Worm (Caenorhabditis elegans) whole organism, L1 larva: ENCODE measurements around the gene Y54E2A.9.
"Not testable (repeated sequence)": the region's sequence is repeated elsewhere in the genome, so short reads cannot be mapped to it uniquely, and the experiment has no call there.

Experiments
- C34B4.2 ChIP-seq: sonication (generic microtip); optimal IDR thresholded peaks from 2 replicates; lab custom pipeline; 2017; ENCODE audit warnings: mild to moderate bottlenecking, missing genetic modification characterization, missing compliant biosample characterization
- F16B12.6 ChIP-seq: fragments of 150-350 bp; optimal IDR thresholded peaks from 2 replicates; lab custom pipeline; 2014; ENCODE audit warnings: missing biosample characterization, missing genetic modification characterization
- ama-1 ChIP-seq: fragments of 150-350 bp; optimal IDR thresholded peaks from 2 replicates; lab custom pipeline; 2014
- blmp-1 ChIP-seq: fragments of 150-350 bp; optimal IDR thresholded peaks from 2 replicates; lab custom pipeline; 2014; ENCODE audit warnings: missing biosample characterization, missing genetic modification characterization
- ceh-63 ChIP-seq: fragments of 200-800 bp; sonication (Bioruptor generic); optimal IDR thresholded peaks from 2 replicates; lab custom pipeline; 2018; ENCODE audit warnings: mild to moderate bottlenecking, missing genetic modification characterization, missing compliant biosample characterization
- ceh-8 ChIP-seq: fragments of 200-800 bp; sonication (Bioruptor generic); optimal IDR thresholded peaks from 2 replicates; lab custom pipeline; 2018; ENCODE audit warnings: mild to moderate bottlenecking, missing genetic modification characterization, moderate library complexity, missing compliant biosample characterization
- ceh-90 ChIP-seq: sonication (generic microtip); optimal IDR thresholded peaks from 2 replicates; lab custom pipeline; 2016; ENCODE audit warnings: missing genetic modification characterization, missing compliant biosample characterization
- dpl-1 ChIP-seq, 3 experiments: fragments of 150-350 bp in 2 of 3; sonication (generic microtip) in 1 of 3; optimal IDR thresholded peaks; 2 replicates each; lab custom pipeline; 2014 to 2017; ENCODE audit warnings: missing biosample characterization in 3 of 3, missing genetic modification characterization in 3 of 3, missing genetic modification reagents in 3 of 3
- efl-1 ChIP-seq, 4 experiments: fragments of 150-350 bp; optimal IDR thresholded peaks in 3 of 4; peaks in 1 of 4; 1 replicate in 1 of 4; 2 replicates in 3 of 4; lab custom pipeline; 2014; ENCODE audit warnings: missing biosample characterization in 2 of 4, missing genetic modification characterization in 2 of 4, missing genetic modification reagents in 2 of 4
- elt-3 ChIP-seq, 6 experiments: fragments of 150-350 bp in 1 of 6; sonication (generic microtip); optimal IDR thresholded peaks; 2 replicates each; lab custom pipeline; 2017 to 2018; ENCODE audit warnings: missing biosample characterization in 6 of 6, missing genetic modification characterization in 6 of 6, inconsistent platforms in 1 of 6
- fkh-10 ChIP-seq: sonication (generic microtip); optimal IDR thresholded peaks from 2 replicates; lab custom pipeline; 2017; ENCODE audit warnings: missing biosample characterization, missing genetic modification reagents, missing genetic modification characterization
- fkh-4 ChIP-seq: sonication (generic microtip); optimal IDR thresholded peaks from 2 replicates; lab custom pipeline; 2016; ENCODE audit warnings: missing compliant biosample characterization, missing genetic modification characterization, borderline replicate concordance
- fkh-8 ChIP-seq: sonication (generic microtip); optimal IDR thresholded peaks from 2 replicates; lab custom pipeline; 2016; ENCODE audit warnings: mild to moderate bottlenecking, missing genetic modification characterization, missing compliant biosample characterization
- fos-1 ChIP-seq: fragments of 150-350 bp; optimal IDR thresholded peaks from 2 replicates; lab custom pipeline; 2014; ENCODE audit warnings: missing biosample characterization, missing genetic modification characterization
- hlh-4 ChIP-seq: sonication (generic microtip); optimal IDR thresholded peaks from 2 replicates; lab custom pipeline; 2016; ENCODE audit warnings: mild to moderate bottlenecking, missing genetic modification characterization, missing compliant biosample characterization
- hpl-2 ChIP-seq: fragments of 150-350 bp; optimal IDR thresholded peaks from 2 replicates; lab custom pipeline; 2014; ENCODE audit warnings: missing biosample characterization, missing genetic modification reagents, missing genetic modification characterization
- irx-1 ChIP-seq: sonication (generic microtip); optimal IDR thresholded peaks from 2 replicates; lab custom pipeline; 2016; ENCODE audit warnings: missing genetic modification characterization, missing compliant biosample characterization
- isw-1 ChIP-seq: fragments of 200-800 bp; sonication (Bioruptor generic); IDR thresholded peaks from 2 replicates; pipeline ENCODE4 v1.3.6; 2022; ENCODE audit warnings: missing genetic modification characterization, missing compliant biosample characterization
- lin-13 ChIP-seq: fragments of 150-350 bp; optimal IDR thresholded peaks from 2 replicates; lab custom pipeline; 2014; ENCODE audit warnings: missing biosample characterization, missing genetic modification reagents, missing genetic modification characterization
- lin-14 ChIP-seq: fragments of 200-800 bp; sonication (Bioruptor generic); optimal IDR thresholded peaks from 2 replicates; lab custom pipeline; 2018; ENCODE audit warnings: mild to moderate bottlenecking, missing genetic modification characterization, moderate library complexity, missing compliant biosample characterization
- lin-15B ChIP-seq: fragments of 150-350 bp; sonication (generic microtip); optimal IDR thresholded peaks from 3 replicates; lab custom pipeline; 2014; ENCODE audit warnings: missing biosample characterization, missing genetic modification characterization
- lin-35 ChIP-seq, 2 experiments: fragments of 150-350 bp; optimal IDR thresholded peaks; 2 replicates each; lab custom pipeline; 2014; ENCODE audit warnings: missing biosample characterization in 2 of 2, missing genetic modification characterization in 2 of 2, missing genetic modification reagents in 2 of 2
- lsy-2 ChIP-seq, 2 experiments: fragments of 150-350 bp; optimal IDR thresholded peaks; 2 replicates each; lab custom pipeline; 2014; ENCODE audit warnings: missing biosample characterization in 2 of 2, missing genetic modification characterization in 2 of 2
- mdl-1 ChIP-seq, 2 experiments: fragments of 150-350 bp; optimal IDR thresholded peaks; 2 replicates each; lab custom pipeline; 2014 to 2017; ENCODE audit warnings: missing biosample characterization in 2 of 2, missing genetic modification characterization in 2 of 2, inconsistent platforms in 1 of 2
- mef-2 ChIP-seq: fragments of 150-350 bp; optimal IDR thresholded peaks from 2 replicates; lab custom pipeline; 2014; ENCODE audit warnings: missing biosample characterization, missing genetic modification characterization
- nhr-11 ChIP-seq: fragments of 150-350 bp; optimal IDR thresholded peaks from 2 replicates; lab custom pipeline; 2014; ENCODE audit warnings: missing biosample characterization, missing genetic modification characterization
- nhr-19 ChIP-seq: fragments of 200-800 bp; sonication (Bioruptor generic); conservative IDR thresholded peaks from 2 replicates; pipeline ENCODE4 v1.3.6; 2022; ENCODE audit warnings: missing genetic modification characterization, missing compliant biosample characterization
- nhr-71 ChIP-seq: sonication (generic microtip); optimal IDR thresholded peaks from 2 replicates; lab custom pipeline; 2016; ENCODE audit warnings: mild to moderate bottlenecking, missing genetic modification characterization, moderate library complexity, missing compliant biosample characterization
- nhr-76 ChIP-seq: sonication (generic microtip); optimal IDR thresholded peaks from 2 replicates; lab custom pipeline; 2017; ENCODE audit warnings: missing biosample characterization, missing genetic modification characterization
- nhr-77 ChIP-seq: fragments of 150-350 bp; optimal IDR thresholded peaks from 2 replicates; lab custom pipeline; 2014; ENCODE audit warnings: missing biosample characterization, missing genetic modification characterization
- nhr-85 ChIP-seq: sonication (generic microtip); peaks from one replicate; lab custom pipeline; 2016; ENCODE audit warnings: missing genetic modification characterization, inconsistent platforms, missing compliant biosample characterization
- nhr-90 ChIP-seq: sonication (generic microtip); optimal IDR thresholded peaks from 2 replicates; lab custom pipeline; 2016; ENCODE audit warnings: mild to moderate bottlenecking, missing genetic modification characterization, missing compliant biosample characterization; ENCODE audit not compliant: poor library complexity
- pag-3 ChIP-seq: sonication (generic microtip); optimal IDR thresholded peaks from 2 replicates; lab custom pipeline; 2017; ENCODE audit warnings: missing genetic modification characterization, mild to moderate bottlenecking, missing compliant biosample characterization, antibody characterized with exemption, borderline replicate concordance; ENCODE audit not compliant: insufficient read depth
- pax-3 ChIP-seq: fragments of 200-800 bp; sonication (Bioruptor generic); optimal IDR thresholded peaks from 2 replicates; lab custom pipeline; 2018; ENCODE audit warnings: mild to moderate bottlenecking, missing genetic modification characterization, moderate library complexity, missing compliant biosample characterization
- snpc-4 ChIP-seq: fragments of 150-350 bp; optimal IDR thresholded peaks from 2 replicates; lab custom pipeline; 2014; ENCODE audit warnings: missing biosample characterization, missing genetic modification characterization
- snu-23 ChIP-seq: sonication (generic microtip); optimal IDR thresholded peaks from 2 replicates; lab custom pipeline; 2016; ENCODE audit warnings: missing genetic modification characterization, missing compliant biosample characterization
- sox-4 ChIP-seq: sonication (generic microtip); optimal IDR thresholded peaks from 2 replicates; lab custom pipeline; 2016; ENCODE audit warnings: missing genetic modification characterization, missing compliant biosample characterization
- swsn-7 ChIP-seq: sonication (generic microtip); optimal IDR thresholded peaks from 2 replicates; lab custom pipeline; 2016; ENCODE audit warnings: missing genetic modification characterization, missing compliant biosample characterization
- tbx-2 ChIP-seq: sonication (generic microtip); optimal IDR thresholded peaks from 2 replicates; lab custom pipeline; 2016; ENCODE audit warnings: missing genetic modification characterization, missing compliant biosample characterization
- unc-130 ChIP-seq: fragments of 150-350 bp; optimal IDR thresholded peaks from 2 replicates; lab custom pipeline; 2017; ENCODE audit warnings: missing biosample characterization, missing genetic modification characterization, inconsistent platforms
- unc-86 ChIP-seq: sonication (generic microtip); optimal IDR thresholded peaks from 2 replicates; lab custom pipeline; 2016; ENCODE audit warnings: missing genetic modification characterization, missing compliant biosample characterization
- unc-98 ChIP-seq: fragments of 200-800 bp; sonication (Bioruptor generic); IDR thresholded peaks from 2 replicates; pipeline ENCODE4 v1.3.6; 2022; ENCODE audit warnings: missing genetic modification characterization, missing compliant biosample characterization
- vab-15 ChIP-seq: sonication (generic microtip); optimal IDR thresholded peaks from 2 replicates; lab custom pipeline; 2017; ENCODE audit warnings: missing genotype, mild to moderate bottlenecking, missing genetic modification characterization, missing compliant biosample characterization
- zag-1 ChIP-seq: fragments of 150-350 bp; optimal IDR thresholded peaks from 2 replicates; lab custom pipeline; 2014; ENCODE audit warnings: missing biosample characterization, missing genetic modification characterization
- zip-4 ChIP-seq: fragments of 200-800 bp; sonication (Bioruptor generic); optimal IDR thresholded peaks from 2 replicates; lab custom pipeline; 2018; ENCODE audit warnings: mild to moderate bottlenecking, missing genetic modification characterization, moderate library complexity, missing compliant biosample characterization
- ztf-4 ChIP-seq: fragments of 150-350 bp; optimal IDR thresholded peaks from 2 replicates; lab custom pipeline; 2014; ENCODE audit warnings: missing biosample characterization, missing genetic modification characterization

Y54E2A.9 gene

ce11 chrII:14804259-14804899 lies 18.6 kb upstream of the Y54E2A.9 start, which contains the start of gene W01D2.3 (continued):
- no peak for TF ChIP-seq ceh-90 (tag; lab: Kevin White, UChicago)
- peak; percentile 99 for TF ChIP-seq snpc-4 (tag; lab: Kevin White, UChicago)
- peak; percentile 84 for TF ChIP-seq swsn-7
- TF ChIP-seq fos-1 (tag; lab: Kevin White, UChicago) = no peak
- no peak for TF ChIP-seq fkh-10 (GFP tag; lab: Kevin White, UChicago)
- TF ChIP-seq zag-1 (tag; lab: Kevin White, UChicago) = no peak
- peak; percentile 42 to 56 (median 54) for TF ChIP-seq dpl-1 (GFP tag; optimal IDR thresholded peaks at IDR 0.05; lab: Kevin White, UChicago)
- no peak for TF ChIP-seq ceh-63
- peak; percentile 73 for TF ChIP-seq lin-14 (GFP tag; lab: Kevin White, UChicago)
- peak; percentile 54 for TF ChIP-seq isw-1 (GFP tag; lab: Robert Waterston, UW)

ce11 chrII:14802527-14802926 lies 16.7 kb upstream of the Y54E2A.9 start:
- peak; percentile 17 for TF ChIP-seq snpc-4 (tag; lab: Kevin White, UChicago)
- peak in 1 of 2 experiments; percentile 0 for TF ChIP-seq efl-1 (optimal IDR thresholded peaks at IDR 0.05; lab: Kevin White, UChicago)
- TF ChIP-seq efl-1 (GFP tag; optimal IDR thresholded peaks at IDR 0.05 in 1 of 2; lab: Kevin White, UChicago) = not testable (repeated sequence)
- peak in 1 of 2 experiments; percentile 18 for TF ChIP-seq lin-35 (GFP tag; optimal IDR thresholded peaks at IDR 0.05; lab: Kevin White, UChicago)
- peak; percentile 32 for TF ChIP-seq nhr-90 (tag; lab: Kevin White, UChicago)
- peak; percentile 36 for TF ChIP-seq snu-23 (GFP tag; lab: Kevin White, UChicago)
- TF ChIP-seq nhr-19 (GFP tag; lab: Robert Waterston, UW) = peak; percentile 23; the same call in 1 of the 2 replicates
- TF ChIP-seq nhr-85 (tag; lab: Kevin White, UChicago) = peak; percentile 13

- peak; percentile 22 for TF ChIP-seq unc-86
- TF ChIP-seq lsy-2 (tag; optimal IDR thresholded peaks at IDR 0.05; lab: Kevin White, UChicago) = peak; percentile 22 to 50
- no peak for TF ChIP-seq F16B12.6
- no peak for TF ChIP-seq mdl-1 (tag; optimal IDR thresholded peaks at IDR 0.05; lab: Kevin White, UChicago)
- TF ChIP-seq dpl-1 (GFP tag; optimal IDR thresholded peaks at IDR 0.05; lab: Kevin White, UChicago) = peak; percentile 10 to 33 (median 29)
- TF ChIP-seq C34B4.2 (tag; lab: Kevin White, UChicago) = no peak
- no peak for TF ChIP-seq ceh-90 (tag; lab: Kevin White, UChicago)
- TF ChIP-seq zag-1 (tag; lab: Kevin White, UChicago) = no peak
- no peak for TF ChIP-seq fkh-4 (tag; lab: Kevin White, UChicago)
- peak; percentile 12 for TF ChIP-seq unc-130 (tag; lab: Kevin White, UChicago)
- TF ChIP-seq snpc-4 (tag; lab: Kevin White, UChicago) = peak; percentile 96
- peak; percentile 53 for TF ChIP-seq nhr-19 (GFP tag; lab: Robert Waterston, UW)
- TF ChIP-seq blmp-1 (tag; lab: Kevin White, UChicago) = no peak
- no peak for TF ChIP-seq lin-13 (GFP tag; lab: Kevin White, UChicago)
- TF ChIP-seq nhr-77 (tag; lab: Kevin White, UChicago) = no peak
- peak in 1 of 2 experiments; percentile 29 for TF ChIP-seq lin-35 (GFP tag; optimal IDR thresholded peaks at IDR 0.05; lab: Kevin White, UChicago)
- TF ChIP-seq unc-98 (GFP tag; lab: Robert Waterston, UW) = no peak
- no peak for TF ChIP-seq ztf-4 (tag; lab: Kevin White, UChicago)
- TF ChIP-seq fkh-8 (tag; lab: Kevin White, UChicago) = peak; percentile 44
- TF ChIP-seq elt-3 (tag; optimal IDR thresholded peaks at IDR 0.05; lab: Kevin White, UChicago) = no peak
- TF ChIP-seq snu-23 (GFP tag; lab: Kevin White, UChicago) = peak; percentile 50
- no peak for TF ChIP-seq hpl-2 (GFP tag; lab: Kevin White, UChicago)
- no peak for TF ChIP-seq lin-15B
- TF ChIP-seq irx-1 = no peak
- no peak for TF ChIP-seq hlh-4 (tag; lab: Kevin White, UChicago)
- TF ChIP-seq sox-4 = no peak
- peak; percentile 58 for TF ChIP-seq swsn-7
- no peak for TF ChIP-seq pax-3
- peak; percentile 63 for TF ChIP-seq nhr-71 (tag; lab: Kevin White, UChicago)
- TF ChIP-seq ama-1 (lab: Kevin White, UChicago) = no peak
- TF ChIP-seq nhr-76 = no peak
- TF ChIP-seq ceh-8 = no peak
- TF ChIP-seq tbx-2 (tag; lab: Kevin White, UChicago) = peak; percentile 14
- TF ChIP-seq nhr-85 (tag; lab: Kevin White, UChicago) = no peak
- no peak for TF ChIP-seq vab-15
- TF ChIP-seq mef-2 (tag; lab: Kevin White, UChicago) = no peak
- TF ChIP-seq zip-4 (GFP tag; lab: Kevin White, UChicago) = no peak
- no peak for TF ChIP-seq nhr-11 (tag; lab: Kevin White, UChicago)
- TF ChIP-seq pag-3 (tag; lab: Kevin White, UChicago) = no peak
These were observed 15.3 kb upstream of the Y54E2A.9 start for ce11 chrII:14801086-14801531.
